Worm (Caenorhabditis elegans): ENCODE measurements around the gene F38A1.11.

The F38A1.11 gene

ce11 chrIV:1212357-1212756, 34.8 kb upstream of the F38A1.11 start:
- TF ChIP-seq elt-2 (tag; optimal IDR thresholded peaks at IDR 0.05) (no peak), nhr-67 (tag; optimal IDR thresholded peaks at IDR 0.05) (no peak), unc-39 (tag; optimal IDR thresholded peaks at IDR 0.05) (no peak), lsy-12 (tag; optimal IDR thresholded peaks at IDR 0.05) (no peak), nhr-77 (tag; optimal IDR thresholded peaks at IDR 0.05) (no peak), fkh-2 (tag; optimal IDR thresholded peaks at IDR 0.05) (no peak), fkh-10 (GFP tag; optimal IDR thresholded peaks at IDR 0.05) (no peak), R02D3.7 (tag; optimal IDR thresholded peaks at IDR 0.05) (no peak), ZK546.5 (tag; optimal IDR thresholded peaks at IDR 0.05) (no peak), nhr-43 (tag; optimal IDR thresholded peaks at IDR 0.05; ENCODE audit: poor library complexity, severe bottlenecking) (no peak), lin-39 (tag; optimal IDR thresholded peaks at IDR 0.05) (no peak), ztf-4 (tag; optimal IDR thresholded peaks at IDR 0.05) (no peak), nhr-23 (tag; optimal IDR thresholded peaks at IDR 0.05) (no peak), ama-1 (optimal IDR thresholded peaks at IDR 0.05) (no peak), pha-4 (tag; optimal IDR thresholded peaks at IDR 0.05) (no peak), ceh-82 (tag; optimal IDR thresholded peaks at IDR 0.05) (no peak), egl-27 (tag; optimal IDR thresholded peaks at IDR 0.05) (no peak), nhr-237 (tag; optimal IDR thresholded peaks at IDR 0.05) (no peak), ceh-28 (tag; optimal IDR thresholded peaks at IDR 0.05) (no peak)

ce11 chrIV:1213192-1213591, 34.0 kb upstream of the F38A1.11 start:
- TF ChIP-seq lin-39 (tag; optimal IDR thresholded peaks at IDR 0.05): peak; percentile 49
- TF ChIP-seq ceh-82 (tag; optimal IDR thresholded peaks at IDR 0.05): no peak
- TF ChIP-seq snpc-4 (tag; optimal IDR thresholded peaks at IDR 0.05): peak; percentile 43
- TF ChIP-seq nfya-1 (tag; optimal IDR thresholded peaks at IDR 0.05; ENCODE audit: insufficient read depth): peak; percentile 38

- no peak for TF ChIP-seq ceh-82 (tag; optimal IDR thresholded peaks at IDR 0.05)
Measured at ce11 chrIV:1215536-1215935, 31.6 kb upstream of the F38A1.11 start.

- TF ChIP-seq nhr-77 (tag; optimal IDR thresholded peaks at IDR 0.05): no peak
- no peak for TF ChIP-seq nfya-1 (tag; optimal IDR thresholded peaks at IDR 0.05; ENCODE audit: insufficient read depth)
- TF ChIP-seq pha-4 (tag; optimal IDR thresholded peaks at IDR 0.05): no peak
- TF ChIP-seq elt-2 (tag; optimal IDR thresholded peaks at IDR 0.05): no peak
- TF ChIP-seq lin-15B (tag; optimal IDR thresholded peaks at IDR 0.05): no peak
- no peak for TF ChIP-seq nhr-76 (tag; optimal IDR thresholded peaks at IDR 0.05)
- TF ChIP-seq jun-1 (tag; optimal IDR thresholded peaks at IDR 0.05): no peak
- TF ChIP-seq mdl-1 (tag; optimal IDR thresholded peaks at IDR 0.05): no peak
- no peak for TF ChIP-seq lin-39 (tag; optimal IDR thresholded peaks at IDR 0.05)
- TF ChIP-seq lsy-12 (tag; optimal IDR thresholded peaks at IDR 0.05): no peak
- TF ChIP-seq pqm-1 (tag; optimal IDR thresholded peaks at IDR 0.05): no peak
- no peak for TF ChIP-seq zag-1 (tag; optimal IDR thresholded peaks at IDR 0.05)
- no peak for TF ChIP-seq mml-1 (tag; optimal IDR thresholded peaks at IDR 0.05)
- no peak for TF ChIP-seq elt-1 (tag; optimal IDR thresholded peaks at IDR 0.05)
- no peak for TF ChIP-seq ceh-82 (tag; optimal IDR thresholded peaks at IDR 0.05)
- no peak for TF ChIP-seq unc-39 (tag; optimal IDR thresholded peaks at IDR 0.05)
- TF ChIP-seq unc-62 (GFP tag; optimal IDR thresholded peaks at IDR 0.05): no peak
- no peak for TF ChIP-seq nhr-67 (tag; optimal IDR thresholded peaks at IDR 0.05)
- TF ChIP-seq nhr-237 (tag; optimal IDR thresholded peaks at IDR 0.05): no peak
Measured at ce11 chrIV:1216290-1216689, 30.9 kb upstream of the F38A1.11 start, which contains the start of gene W09G12.9. W09G12.9 (plus strand) TSS chrIV:1216590.

ce11 chrIV:1221167-1221566, 26.0 kb upstream of the F38A1.11 start, which contains the start of gene W09G12.10:
W09G12.10 (minus strand) TSS chrIV:1221287.
- no peak for TF ChIP-seq ceh-82 (tag; optimal IDR thresholded peaks at IDR 0.05)
- peak; percentile 50 for TF ChIP-seq egl-5 (tag; optimal IDR thresholded peaks at IDR 0.05)
- no peak for TF ChIP-seq hmg-11 (tag; optimal IDR thresholded peaks at IDR 0.05)
- TF ChIP-seq nhr-25 (tag; optimal IDR thresholded peaks at IDR 0.05): peak; percentile 58
- TF ChIP-seq unc-62 (GFP tag; optimal IDR thresholded peaks at IDR 0.05): no peak
- no peak for TF ChIP-seq nhr-23 (tag; optimal IDR thresholded peaks at IDR 0.05)
- TF ChIP-seq snpc-4 (tag; optimal IDR thresholded peaks at IDR 0.05): no peak
- TF ChIP-seq nhr-77 (tag; optimal IDR thresholded peaks at IDR 0.05): no peak
- no peak for TF ChIP-seq pqm-1 (tag; optimal IDR thresholded peaks at IDR 0.05)
- TF ChIP-seq zag-1 (tag; optimal IDR thresholded peaks at IDR 0.05): no peak
- no peak for TF ChIP-seq ZK546.5 (tag; optimal IDR thresholded peaks at IDR 0.05)
- no peak for TF ChIP-seq fkh-10 (GFP tag; optimal IDR thresholded peaks at IDR 0.05)
- no peak for TF ChIP-seq unc-39 (tag; optimal IDR thresholded peaks at IDR 0.05)
- TF ChIP-seq lsy-12 (tag; optimal IDR thresholded peaks at IDR 0.05): no peak
- no peak for TF ChIP-seq skn-1 (tag; optimal IDR thresholded peaks at IDR 0.05)
- no peak for TF ChIP-seq ama-1 (optimal IDR thresholded peaks at IDR 0.05)
- peak; percentile 4 for TF ChIP-seq nfya-1 (tag; optimal IDR thresholded peaks at IDR 0.05; ENCODE audit: insufficient read depth)
- TF ChIP-seq daf-12 (tag; optimal IDR thresholded peaks at IDR 0.05): no peak
- TF ChIP-seq jun-1 (tag; optimal IDR thresholded peaks at IDR 0.05): no peak

All from whole organism, L3 larva.